Fruit fly (Drosophila melanogaster): ENCODE data around the gene Aduk.

Gene Aduk

DNA sequence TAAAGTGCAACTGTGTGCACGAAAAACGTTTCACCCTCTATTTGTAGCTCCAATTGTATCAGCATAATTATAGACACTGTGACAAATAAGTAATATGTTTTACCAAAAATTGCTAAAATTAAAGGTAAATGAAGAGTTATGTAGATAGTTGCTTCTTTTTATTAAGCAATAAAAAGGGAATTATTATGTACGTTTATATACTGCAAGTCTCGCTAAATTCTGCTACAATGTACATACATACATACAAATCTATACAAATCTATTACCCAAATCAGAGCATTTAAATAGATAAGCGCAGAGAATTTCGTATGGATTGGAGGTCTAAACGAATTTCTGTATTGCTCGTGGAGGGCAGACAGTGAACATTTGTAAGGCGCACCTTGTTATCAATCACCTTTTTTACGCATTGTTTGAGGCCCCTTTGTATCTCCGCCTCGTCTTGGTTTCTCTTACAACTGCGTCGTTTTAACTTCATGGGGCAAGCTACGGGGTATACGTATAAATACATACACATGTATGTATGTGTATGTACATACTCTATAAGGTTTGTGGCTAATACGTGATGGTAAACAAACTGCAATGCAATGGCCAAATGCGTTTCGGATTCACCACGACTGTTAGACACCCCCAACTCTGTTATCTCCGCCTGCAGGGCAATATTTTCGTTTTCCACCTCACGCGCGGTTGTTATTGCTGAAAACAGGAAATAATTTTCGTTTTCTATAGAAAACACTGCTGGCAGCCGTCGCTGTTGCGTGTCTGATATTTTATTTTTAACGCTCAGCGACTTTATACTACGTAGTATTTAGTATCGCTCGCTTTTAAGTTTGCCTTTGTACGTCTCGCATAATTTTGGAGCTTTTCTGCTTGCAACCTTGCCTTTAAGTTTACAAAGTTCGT lies 4.9 kb upstream of the Aduk start (continued):
- no peak for TF ChIP-seq ro (GFP tag; IDR thresholded peaks at IDR 0.05)
- peak; percentile 14 for TF ChIP-seq CG18764 (GFP tag; optimal IDR thresholded peaks at IDR 0.05)
- no peak for TF ChIP-seq scrt (GFP tag; optimal IDR thresholded peaks at IDR 0.05)
- no peak for TF ChIP-seq bowl (GFP tag; IDR thresholded peaks at IDR 0.05)
- TF ChIP-seq CG4424 (GFP tag; optimal IDR thresholded peaks at IDR 0.05), result peak; percentile 70
- TF ChIP-seq jumu (GFP tag; optimal IDR thresholded peaks at IDR 0.05), result no peak
- TF ChIP-seq disco-r (GFP tag; optimal IDR thresholded peaks at IDR 0.05), result peak; percentile 24
- TF ChIP-seq CG14860 (GFP tag; IDR thresholded peaks at IDR 0.05; ENCODE audit: partially characterized antibody), result no peak
- peak; percentile 10 for TF ChIP-seq CG2120 (GFP tag; optimal IDR thresholded peaks at IDR 0.05)
- TF ChIP-seq Dll (GFP tag; IDR thresholded peaks at IDR 0.05; ENCODE audit: partially characterized antibody), result 0 out of 4 replicates have a peak, but pooled peaks have one; percentile 29
- no peak for TF ChIP-seq mld (GFP tag; IDR thresholded peaks at IDR 0.05; ENCODE audit: partially characterized antibody)
- no peak for TF ChIP-seq Dfd (GFP tag; optimal IDR thresholded peaks at IDR 0.05)
- TF ChIP-seq Hr51 (GFP tag; optimal IDR thresholded peaks at IDR 0.05), result peak in 1 of 2 experiments; percentile 70
- TF ChIP-seq hb (GFP tag; IDR thresholded peaks at IDR 0.05; ENCODE audit: partially characterized antibody), result no peak
- TF ChIP-seq CG14441 (GFP tag; IDR thresholded peaks at IDR 0.05), result no peak
- TF ChIP-seq Nf-YB (GFP tag; optimal IDR thresholded peaks at IDR 0.05), result peak; percentile 48
- peak; percentile 44 for TF ChIP-seq tup (GFP tag; optimal IDR thresholded peaks at IDR 0.05)
- TF ChIP-seq eve (GFP tag; optimal IDR thresholded peaks at IDR 0.05), result peak in 1 of 2 experiments; percentile 90
- TF ChIP-seq CG13287 (GFP tag; IDR thresholded peaks at IDR 0.05; ENCODE audit: partially characterized antibody), result no peak; the same call in 1 of the 2 replicates
- no peak for TF ChIP-seq ken (GFP tag; IDR thresholded peaks at IDR 0.05)
- TF ChIP-seq pfk (GFP tag; optimal IDR thresholded peaks at IDR 0.05), result peak; percentile 46
- TF ChIP-seq CG14014 (GFP tag; IDR thresholded peaks at IDR 0.05), result no peak
- no peak for TF ChIP-seq B-H2 (GFP tag; optimal IDR thresholded peaks at IDR 0.05)
- peak; percentile 80 for TF ChIP-seq CG17359 (tag; optimal IDR thresholded peaks at IDR 0.05)
- TF ChIP-seq HLH3B (GFP tag; IDR thresholded peaks at IDR 0.05), result peak; percentile 56
- TF ChIP-seq pnt (GFP tag; optimal IDR thresholded peaks at IDR 0.05), result no peak
- TF ChIP-seq CG8478 (optimal IDR thresholded peaks at IDR 0.05), result no peak
- no peak for TF ChIP-seq CG30431 (GFP tag; optimal IDR thresholded peaks at IDR 0.05)
- TF ChIP-seq CG6765 (GFP tag; optimal IDR thresholded peaks at IDR 0.05), result no peak
- no peak for TF ChIP-seq so (GFP tag; IDR thresholded peaks at IDR 0.05)
- TF ChIP-seq kay (GFP tag; optimal IDR thresholded peaks at IDR 0.05), result peak; percentile 2
- TF ChIP-seq CG9609 (GFP tag; optimal IDR thresholded peaks at IDR 0.05), result no peak
- TF ChIP-seq ERR (GFP tag; optimal IDR thresholded peaks at IDR 0.05), result no peak
- TF ChIP-seq HLH54F (GFP tag; optimal IDR thresholded peaks at IDR 0.05), result no peak
- TF ChIP-seq Vsx1 (GFP tag; optimal IDR thresholded peaks at IDR 0.05), result peak; percentile 24
- peak; percentile 8 for TF ChIP-seq CG5245 (GFP tag; optimal IDR thresholded peaks at IDR 0.05)
- no peak for TF ChIP-seq ash1 (GFP tag; optimal IDR thresholded peaks at IDR 0.05)
- no peak for TF ChIP-seq CG13296 (GFP tag; optimal IDR thresholded peaks at IDR 0.05)
- peak; percentile 79 for TF ChIP-seq PHDP (tag; optimal IDR thresholded peaks at IDR 0.05)
- TF ChIP-seq CG3838 (GFP tag; optimal IDR thresholded peaks at IDR 0.05), result no peak
- TF ChIP-seq CG34376 (GFP tag; optimal IDR thresholded peaks at IDR 0.05), result peak; percentile 78
- no peak for TF ChIP-seq z (GFP tag; IDR thresholded peaks at IDR 0.05)
- no peak for TF ChIP-seq Ada2b (GFP tag; IDR thresholded peaks at IDR 0.05)
- TF ChIP-seq CG2678 (tag; optimal IDR thresholded peaks at IDR 0.05), result peak; percentile 74
- peak; percentile 46 for TF ChIP-seq Hsf (GFP tag; optimal IDR thresholded peaks at IDR 0.05)
- TF ChIP-seq CG32767 (GFP tag; IDR thresholded peaks at IDR 0.05), result 0 out of 2 replicates have a peak, but pooled peaks have one; percentile 27
- TF ChIP-seq Dad (GFP tag; optimal IDR thresholded peaks at IDR 0.05), result no peak
- TF ChIP-seq CG9932 (GFP tag; IDR thresholded peaks at IDR 0.05), result no peak; the same call in 1 of the 2 replicates
- peak; percentile 27; the same call in 1 of the 2 replicates for TF ChIP-seq CG1024 (GFP tag; IDR thresholded peaks at IDR 0.05)

Measured in whole organism, embryonic.